Worm (Caenorhabditis elegans) whole organism, early embryonic: Measurements from ENCODE around the gene F43G6.16.

Experiments used
- B0310.2 ChIP-seq: sonication (generic microtip); optimal IDR thresholded peaks from 2 replicates; lab custom pipeline; 2016; ENCODE audit warnings: mild to moderate bottlenecking, missing genetic modification characterization, missing compliant biosample characterization
- F13C5.2 ChIP-seq: sonication (generic microtip); optimal IDR thresholded peaks from 2 replicates; lab custom pipeline; 2017; ENCODE audit warnings: mild to moderate bottlenecking, missing genetic modification characterization, inconsistent platforms, missing compliant biosample characterization
- aly-1 ChIP-seq: sonication (generic microtip); optimal IDR thresholded peaks from 2 replicates; lab custom pipeline; 2016; ENCODE audit warnings: missing genetic modification characterization, missing compliant biosample characterization
- ama-1 ChIP-seq: fragments of 150-350 bp; optimal IDR thresholded peaks from 2 replicates; lab custom pipeline; 2014
- ceh-13 ChIP-seq: fragments of 200-800 bp; sonication (Bioruptor generic); optimal IDR thresholded peaks from 2 replicates; lab custom pipeline; 2018; ENCODE audit warnings: mild to moderate bottlenecking, missing genetic modification characterization, missing compliant biosample characterization
- ceh-36 ChIP-seq: sonication (generic microtip); optimal IDR thresholded peaks from 2 replicates; lab custom pipeline; 2016; ENCODE audit warnings: missing genetic modification characterization, inconsistent platforms, missing compliant biosample characterization
- ets-7 ChIP-seq: sonication (generic microtip); optimal IDR thresholded peaks from 2 replicates; lab custom pipeline; 2016; ENCODE audit warnings: missing genotype, missing genetic modification characterization, missing compliant biosample characterization
- flt-1 ChIP-seq: fragments of 200-800 bp; sonication (Bioruptor generic); IDR thresholded peaks from 2 replicates; pipeline ENCODE4 v1.3.6; 2022; ENCODE audit warnings: missing genetic modification characterization, missing compliant biosample characterization
- hmbx-1 ChIP-seq: sonication (generic microtip); optimal IDR thresholded peaks from 2 replicates; lab custom pipeline; 2016; ENCODE audit warnings: mild to moderate bottlenecking, missing genetic modification characterization, missing compliant biosample characterization
- hmg-4 ChIP-seq: fragments of 200-800 bp; sonication (Bioruptor generic); optimal IDR thresholded peaks from 2 replicates; lab custom pipeline; 2018; ENCODE audit warnings: mild to moderate bottlenecking, missing genetic modification characterization, missing compliant biosample characterization
- hnd-1 ChIP-seq: sonication (generic microtip); optimal IDR thresholded peaks from 2 replicates; lab custom pipeline; 2016; ENCODE audit warnings: missing genetic modification characterization, missing compliant biosample characterization
- pes-1 ChIP-seq: fragments of 200-800 bp; sonication (Bioruptor generic); IDR thresholded peaks from 2 replicates; pipeline ENCODE4 v1.3.6; 2022; ENCODE audit warnings: missing genetic modification reagents, missing genetic modification characterization, missing compliant biosample characterization
- scrt-1 ChIP-seq: fragments of 200-800 bp; sonication (Bioruptor generic); IDR thresholded peaks from 2 replicates; pipeline ENCODE4 v1.3.6; 2022; ENCODE audit warnings: missing genetic modification characterization, missing compliant biosample characterization
- sea-1 ChIP-seq: fragments of 200-800 bp; sonication (Bioruptor generic); conservative IDR thresholded peaks from 2 replicates; pipeline ENCODE4 v1.3.6; 2022; ENCODE audit warnings: missing genetic modification characterization, missing compliant biosample characterization
- tbx-11 ChIP-seq: fragments of 200-800 bp; sonication (Bioruptor generic); IDR thresholded peaks from 2 replicates; pipeline ENCODE4 v1.3.6; 2022; ENCODE audit warnings: missing genetic modification characterization, missing compliant biosample characterization
- tbx-37 ChIP-seq: fragments of 200-800 bp; sonication (Bioruptor generic); conservative IDR thresholded peaks from 2 replicates; pipeline ENCODE4 v1.3.6; 2022; ENCODE audit warnings: missing genetic modification reagents, missing genetic modification characterization, missing compliant biosample characterization
- tra-4 ChIP-seq: sonication (generic microtip); optimal IDR thresholded peaks from 2 replicates; lab custom pipeline; 2017; ENCODE audit warnings: missing genetic modification characterization, missing compliant biosample characterization

The F43G6.16 gene

DNA sequence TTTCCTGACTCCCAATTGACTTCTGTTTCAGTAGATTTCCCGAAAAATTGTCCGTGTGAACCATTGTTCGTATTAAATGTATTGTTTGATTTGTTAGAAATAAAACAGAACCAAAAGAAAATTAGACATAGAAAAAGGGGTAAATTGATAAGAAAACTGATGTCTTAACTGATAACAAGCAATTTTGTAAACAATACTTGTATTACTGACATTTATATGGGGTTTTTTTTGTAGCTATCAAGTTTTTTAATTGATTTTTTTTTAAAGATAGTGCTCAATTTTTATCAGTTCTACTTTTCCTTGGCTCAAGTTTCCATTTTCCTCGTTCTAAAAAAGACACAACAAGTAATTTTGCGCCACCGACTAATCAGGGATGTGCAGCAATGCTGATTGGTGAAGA is 14.8 kb upstream of the F43G6.16 start:
- no peak for TF ChIP-seq B0310.2 (tag; lab: Kevin White, UChicago)
- no peak for TF ChIP-seq pes-1 (GFP tag; lab: Robert Waterston, UW)
- no peak for TF ChIP-seq ama-1 (lab: Kevin White, UChicago)
- TF ChIP-seq ets-7, result no peak
- TF ChIP-seq tra-4 (tag; lab: Kevin White, UChicago), result no peak
- TF ChIP-seq aly-1 (tag; lab: Kevin White, UChicago), result no peak
- TF ChIP-seq tbx-37 (GFP tag; lab: Robert Waterston, UW), result no peak

- TF ChIP-seq pes-1 (GFP tag; lab: Robert Waterston, UW), result no peak
- TF ChIP-seq tra-4 (tag; lab: Kevin White, UChicago), result no peak
- TF ChIP-seq F13C5.2 (tag; lab: Kevin White, UChicago), result no peak
- TF ChIP-seq ceh-36 (tag; lab: Kevin White, UChicago), result no peak
- TF ChIP-seq tbx-11 (GFP tag; lab: Robert Waterston, UW), result no peak
- TF ChIP-seq tbx-37 (GFP tag; lab: Robert Waterston, UW), result no peak
- no peak for TF ChIP-seq ceh-13 (GFP tag; lab: Kevin White, UChicago)
- no peak for TF ChIP-seq scrt-1 (GFP tag; lab: Robert Waterston, UW)
- TF ChIP-seq B0310.2 (tag; lab: Kevin White, UChicago), result no peak
- TF ChIP-seq ama-1 (lab: Kevin White, UChicago), result no peak
- TF ChIP-seq ets-7, result no peak
- no peak for TF ChIP-seq hmg-4
- TF ChIP-seq sea-1 (GFP tag; lab: Robert Waterston, UW), result no peak
- TF ChIP-seq hnd-1 (tag; lab: Kevin White, UChicago), result no peak
- TF ChIP-seq aly-1 (tag; lab: Kevin White, UChicago), result no peak
- no peak for TF ChIP-seq hmbx-1
- no peak for TF ChIP-seq flt-1 (GFP tag; lab: Robert Waterston, UW)
Observed at ce11 chrII:11794392-11794791, 12.0 kb upstream of the F43G6.16 start.

DNA sequence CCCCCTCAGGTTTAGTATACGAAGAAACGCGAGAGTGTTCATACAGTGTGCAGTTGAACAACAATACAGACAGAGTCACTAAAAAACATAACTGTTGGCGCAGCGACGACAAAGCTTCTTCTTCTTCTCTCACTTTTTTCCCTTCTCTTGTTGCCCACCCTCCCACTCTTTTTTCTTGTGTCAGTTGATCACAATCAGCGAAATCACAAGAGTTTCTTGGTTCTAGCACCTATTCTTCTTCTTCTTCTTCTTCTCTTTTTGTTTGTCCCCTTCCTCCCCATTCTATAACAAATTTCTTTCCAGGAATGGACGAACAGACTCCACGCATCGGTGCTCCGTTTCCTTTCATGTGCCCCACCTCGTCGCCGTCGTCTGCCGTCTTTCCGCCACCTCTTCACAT is 8.0 kb upstream of the F43G6.16 start, which contains the start of gene F43G6.4:
Gene F43G6.4, plus strand, starts transcription at position 301 of the 400 bp plus-strand sequence.
- TF ChIP-seq tbx-37 (GFP tag; lab: Robert Waterston, UW) (no peak), sea-1 (GFP tag; lab: Robert Waterston, UW) (no peak), tbx-11 (GFP tag; lab: Robert Waterston, UW) (no peak), aly-1 (tag; lab: Kevin White, UChicago) (no peak), ets-7 (no peak), F13C5.2 (tag; lab: Kevin White, UChicago) (no peak), hmbx-1 (no peak)

ce11 chrII:11788025-11788424 is 5.6 kb upstream of the F43G6.16 start:
- TF ChIP-seq pes-1 (GFP tag; lab: Robert Waterston, UW) (no peak), ets-7 (no peak)

- TF ChIP-seq ama-1 (lab: Kevin White, UChicago) (no peak), F13C5.2 (tag; lab: Kevin White, UChicago) (peak; percentile 17), aly-1 (tag; lab: Kevin White, UChicago) (no peak), B0310.2 (tag; lab: Kevin White, UChicago) (no peak), hmg-4 (peak; percentile 20)
Observed at ce11 chrII:11777893-11778480, 4.4 kb downstream of the F43G6.16 start, which contains the start of the genes patr-1 and dna-2. TSS of gene patr-1 (minus strand) at chrII:11777943. TSS of gene dna-2 (plus strand) at chrII:11778430.

ce11 chrII:11774218-11774617 is 8.2 kb downstream of the F43G6.16 start, which contains the start of gene F44E5.1:
TSS of gene F44E5.1 (minus strand) at chrII:11774559.
- no peak for TF ChIP-seq hnd-1 (tag; lab: Kevin White, UChicago)
- no peak for TF ChIP-seq tbx-11 (GFP tag; lab: Robert Waterston, UW)
- TF ChIP-seq sea-1 (GFP tag; lab: Robert Waterston, UW), result no peak
- peak; percentile 5 for TF ChIP-seq hmg-4
- no peak for TF ChIP-seq F13C5.2 (tag; lab: Kevin White, UChicago)
- TF ChIP-seq hmbx-1, result no peak

DNA sequence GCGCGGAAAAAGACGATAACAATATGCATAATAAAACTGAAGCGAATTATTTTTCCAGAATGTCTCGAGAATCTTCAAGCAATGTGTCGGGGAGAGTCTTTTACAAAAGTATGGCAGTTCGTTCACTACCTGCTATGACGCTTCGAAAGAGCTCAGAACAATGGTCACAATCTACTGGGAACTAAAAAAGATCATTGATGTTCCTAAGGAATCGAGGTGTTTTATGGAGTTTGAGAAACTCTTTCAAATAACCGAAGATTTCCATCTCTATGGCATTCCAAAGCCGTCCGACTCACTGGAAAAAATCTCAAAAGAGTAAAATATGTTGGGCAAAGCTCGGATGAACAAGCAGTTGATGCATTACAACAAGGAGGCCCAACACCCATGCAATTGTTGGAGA is 10.1 kb downstream of the F43G6.16 start, which contains the start of gene F44E5.15:
Gene F44E5.15, plus strand, starts transcription at position 301 of the 400 bp plus-strand sequence.
- TF ChIP-seq F13C5.2 (tag; lab: Kevin White, UChicago), result no peak
- no peak for TF ChIP-seq flt-1 (GFP tag; lab: Robert Waterston, UW)
- TF ChIP-seq B0310.2 (tag; lab: Kevin White, UChicago), result no peak
- TF ChIP-seq hmg-4, result no peak
- TF ChIP-seq ets-7, result no peak
- no peak for TF ChIP-seq tra-4 (tag; lab: Kevin White, UChicago)

DNA sequence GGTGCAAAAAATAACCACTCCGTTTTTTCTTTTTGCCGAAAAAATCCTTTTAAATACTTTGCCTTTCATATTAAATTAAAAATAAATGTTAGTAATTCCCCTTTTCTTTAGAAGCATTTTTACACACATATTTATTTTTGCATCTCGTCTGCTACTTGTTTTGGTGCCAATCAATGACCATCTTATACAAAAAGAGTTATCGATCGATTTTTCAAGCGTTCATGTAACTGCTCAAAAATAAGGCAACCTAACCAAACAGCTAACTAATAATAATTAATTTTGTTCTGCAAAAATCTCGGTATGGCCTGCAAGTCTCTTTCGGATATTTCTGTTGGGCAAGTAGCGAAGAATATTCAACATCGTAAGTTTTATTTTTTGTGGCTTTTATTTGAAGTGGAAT is 16.0 kb downstream of the F43G6.16 start, which contains the start of gene F44E5.2:
Gene F44E5.2, plus strand, starts transcription at position 301 of the 400 bp plus-strand sequence.
- TF ChIP-seq hnd-1 (tag; lab: Kevin White, UChicago) (no peak), flt-1 (GFP tag; lab: Robert Waterston, UW) (no peak), sea-1 (GFP tag; lab: Robert Waterston, UW) (no peak), aly-1 (tag; lab: Kevin White, UChicago) (no peak), hmg-4 (no peak), hmbx-1 (no peak), scrt-1 (GFP tag; lab: Robert Waterston, UW) (no peak), tra-4 (tag; lab: Kevin White, UChicago) (no peak), ets-7 (no peak), ama-1 (lab: Kevin White, UChicago) (no peak), ceh-13 (GFP tag; lab: Kevin White, UChicago) (no peak), ceh-36 (tag; lab: Kevin White, UChicago) (no peak)
